Fruit fly (Drosophila melanogaster) whole organism, prepupa: ENCODE measurements around the gene CG9547.

ENCODE experiments used
- Blimp-1 ChIP-seq: fragments of 200-800 bp; sonication (Bioruptor generic); optimal IDR thresholded peaks from 3 replicates; lab custom pipeline; 2017; ENCODE audit warnings: missing biosample characterization, missing genetic modification characterization, mild to moderate bottlenecking, moderate library complexity, missing genetic modification reagents
- CG10669 ChIP-seq: fragments of 200-800 bp; sonication (Bioruptor generic); optimal IDR thresholded peaks from 3 replicates; lab custom pipeline; 2018; ENCODE audit warnings: missing biosample characterization, mild to moderate bottlenecking, missing genetic modification characterization, moderate library complexity
- CG11762 ChIP-seq: fragments of 200-800 bp; sonication (Bioruptor generic); optimal IDR thresholded peaks from 3 replicates; lab custom pipeline; 2016; ENCODE audit warnings: missing biosample characterization, missing genetic modification characterization; ENCODE audit not compliant: insufficient read depth
- CG11902 ChIP-seq: fragments of 200-800 bp; sonication (Bioruptor generic); optimal IDR thresholded peaks from 3 replicates; lab custom pipeline; 2016; ENCODE audit warnings: missing biosample characterization, missing genetic modification characterization
- CG3032 ChIP-seq: fragments of 200-800 bp; optimal IDR thresholded peaks from 2 replicates; lab custom pipeline; 2019; ENCODE audit warnings: missing biosample characterization, mild to moderate bottlenecking, missing genetic modification characterization, moderate library complexity
- CG31627 ChIP-seq: fragments of 200-800 bp; sonication (Bioruptor generic); optimal IDR thresholded peaks from 3 replicates; lab custom pipeline; 2016; ENCODE audit warnings: missing biosample characterization, missing genetic modification characterization
- CG32006 ChIP-seq: fragments of 200-800 bp; sonication (Bioruptor generic); optimal IDR thresholded peaks from 3 replicates; lab custom pipeline; 2017; ENCODE audit warnings: missing biosample characterization, mild to moderate bottlenecking, missing genetic modification characterization
- CG34406 ChIP-seq: fragments of 200-800 bp; sonication (Bioruptor generic); optimal IDR thresholded peaks from 3 replicates; lab custom pipeline; 2016; ENCODE audit warnings: missing biosample characterization, missing genetic modification characterization
- CG3919 ChIP-seq: fragments of 200-800 bp; sonication (Bioruptor generic); optimal IDR thresholded peaks from 3 replicates; lab custom pipeline; 2016; ENCODE audit warnings: missing biosample characterization, missing genetic modification characterization
- CG6163 ChIP-seq: fragments of 200-800 bp; sonication (Bioruptor generic); IDR thresholded peaks from 3 replicates; pipeline ENCODE4 v1.3.6; 2022; ENCODE audit warnings: missing biosample characterization, missing genetic modification characterization
- CG6276 ChIP-seq: fragments of 200-800 bp; sonication (Bioruptor generic); optimal IDR thresholded peaks from 2 replicates; lab custom pipeline; 2017; ENCODE audit warnings: missing biosample characterization, mild to moderate bottlenecking, missing genetic modification characterization
- CG6854 ChIP-seq: fragments of 200-800 bp; sonication (Bioruptor generic); optimal IDR thresholded peaks from 2 replicates; lab custom pipeline; 2017; ENCODE audit warnings: missing biosample characterization, mild to moderate bottlenecking, missing genetic modification characterization
- CG7368 ChIP-seq: fragments of 200-800 bp; sonication (Bioruptor generic); optimal IDR thresholded peaks from 3 replicates; lab custom pipeline; 2016; ENCODE audit warnings: missing biosample characterization, missing genetic modification characterization
- CG8119 ChIP-seq: fragments of 200-800 bp; sonication (Bioruptor generic); IDR thresholded peaks from 3 replicates; pipeline ENCODE4 v1.3.6; 2022; ENCODE audit warnings: missing biosample characterization, missing genetic modification characterization
- CG8319 ChIP-seq: fragments of 200-800 bp; sonication (Bioruptor generic); optimal IDR thresholded peaks from 3 replicates; lab custom pipeline; 2016; ENCODE audit warnings: missing biosample characterization, missing genetic modification characterization
- Eip75B ChIP-seq: fragments of 200-800 bp; sonication (Bioruptor generic); optimal IDR thresholded peaks from 3 replicates; lab custom pipeline; 2016; ENCODE audit warnings: missing biosample characterization, missing genetic modification characterization
- Eip78C ChIP-seq: fragments of 200-800 bp; sonication (Bioruptor generic); peaks from one replicate; lab custom pipeline; 2016; ENCODE audit warnings: missing biosample characterization, missing genetic modification characterization
- Ets96B ChIP-seq: fragments of 200-800 bp; optimal IDR thresholded peaks from 2 replicates; lab custom pipeline; 2019; ENCODE audit warnings: missing biosample characterization, mild to moderate bottlenecking, missing genetic modification characterization, moderate library complexity
- Gug ChIP-seq: fragments of 200-800 bp; sonication (Bioruptor generic); IDR thresholded peaks from 2 replicates; pipeline ENCODE4 v1.3.6; 2022; ENCODE audit warnings: missing biosample characterization, missing genetic modification characterization
- Smox ChIP-seq: fragments of 200-800 bp; sonication (Bioruptor generic); optimal IDR thresholded peaks from 3 replicates; lab custom pipeline; 2016; ENCODE audit warnings: missing biosample characterization, missing genetic modification characterization
- Sox102F ChIP-seq: fragments of 200-800 bp; sonication (Bioruptor generic); optimal IDR thresholded peaks from 2 replicates; lab custom pipeline; 2016; ENCODE audit warnings: missing biosample characterization, mild to moderate bottlenecking, missing genetic modification characterization
- Sox15 ChIP-seq: fragments of 200-800 bp; sonication (Bioruptor generic); optimal IDR thresholded peaks from 3 replicates; lab custom pipeline; 2016; ENCODE audit warnings: missing biosample characterization, missing genetic modification characterization
- acj6 ChIP-seq: fragments of 200-800 bp; sonication (Bioruptor generic); optimal IDR thresholded peaks from 3 replicates; lab custom pipeline; 2016; ENCODE audit warnings: missing biosample characterization, missing genetic modification characterization
- cyc ChIP-seq: fragments of 200-800 bp; sonication (Bioruptor generic); optimal IDR thresholded peaks from 3 replicates; lab custom pipeline; 2016; ENCODE audit warnings: missing biosample characterization, missing genetic modification characterization
- dac ChIP-seq: fragments of 200-800 bp; sonication (Bioruptor generic); optimal IDR thresholded peaks from 2 replicates; lab custom pipeline; 2017; ENCODE audit warnings: missing biosample characterization, mild to moderate bottlenecking, missing genetic modification characterization
- dsx ChIP-seq: fragments of 200-800 bp; optimal IDR thresholded peaks from 3 replicates; lab custom pipeline; 2019; ENCODE audit warnings: missing biosample characterization, mild to moderate bottlenecking, missing genetic modification characterization, moderate library complexity; ENCODE audit not compliant: poor library complexity, severe bottlenecking
- fkh ChIP-seq: fragments of 200-800 bp; sonication (Bioruptor generic); optimal IDR thresholded peaks from 3 replicates; lab custom pipeline; 2017; ENCODE audit warnings: missing biosample characterization, mild to moderate bottlenecking, missing genetic modification characterization, moderate library complexity
- lz ChIP-seq: fragments of 200-800 bp; sonication (Bioruptor generic); optimal IDR thresholded peaks from 3 replicates; lab custom pipeline; 2016; ENCODE audit warnings: missing biosample characterization, missing genetic modification characterization
- net ChIP-seq: fragments of 200-800 bp; sonication (Bioruptor generic); optimal IDR thresholded peaks from 3 replicates; lab custom pipeline; 2016; ENCODE audit warnings: missing biosample characterization, missing genetic modification characterization
- salr ChIP-seq, 2 experiments: fragments of 200-800 bp; sonication (Bioruptor generic); optimal IDR thresholded peaks; 3 replicates each; lab custom pipeline; 2016 to 2018; ENCODE audit warnings: missing biosample characterization in 2 of 2, missing genetic modification characterization in 2 of 2, mild to moderate bottlenecking in 1 of 2
- spab ChIP-seq: fragments of 200-800 bp; sonication (Bioruptor generic); optimal IDR thresholded peaks from 2 replicates; lab custom pipeline; 2017; ENCODE audit warnings: missing biosample characterization, mild to moderate bottlenecking, missing genetic modification characterization, missing genetic modification reagents
- ss ChIP-seq, 2 experiments: fragments of 200-800 bp; sonication (Bioruptor generic); optimal IDR thresholded peaks; 2 replicates in 1 of 2; 3 replicates in 1 of 2; lab custom pipeline; 2017 to 2018; ENCODE audit warnings: mild to moderate bottlenecking in 2 of 2, missing biosample characterization in 2 of 2, missing genetic modification characterization in 2 of 2, moderate library complexity in 1 of 2
- svp ChIP-seq: fragments of 200-800 bp; sonication (Bioruptor generic); peaks from one replicate; lab custom pipeline; 2016; ENCODE audit warnings: missing biosample characterization, missing genetic modification characterization
- vri ChIP-seq: fragments of 200-800 bp; sonication (Bioruptor generic); optimal IDR thresholded peaks from 3 replicates; lab custom pipeline; 2016; ENCODE audit warnings: missing biosample characterization, mild to moderate bottlenecking, missing genetic modification characterization

CG9547 gene

DNA sequence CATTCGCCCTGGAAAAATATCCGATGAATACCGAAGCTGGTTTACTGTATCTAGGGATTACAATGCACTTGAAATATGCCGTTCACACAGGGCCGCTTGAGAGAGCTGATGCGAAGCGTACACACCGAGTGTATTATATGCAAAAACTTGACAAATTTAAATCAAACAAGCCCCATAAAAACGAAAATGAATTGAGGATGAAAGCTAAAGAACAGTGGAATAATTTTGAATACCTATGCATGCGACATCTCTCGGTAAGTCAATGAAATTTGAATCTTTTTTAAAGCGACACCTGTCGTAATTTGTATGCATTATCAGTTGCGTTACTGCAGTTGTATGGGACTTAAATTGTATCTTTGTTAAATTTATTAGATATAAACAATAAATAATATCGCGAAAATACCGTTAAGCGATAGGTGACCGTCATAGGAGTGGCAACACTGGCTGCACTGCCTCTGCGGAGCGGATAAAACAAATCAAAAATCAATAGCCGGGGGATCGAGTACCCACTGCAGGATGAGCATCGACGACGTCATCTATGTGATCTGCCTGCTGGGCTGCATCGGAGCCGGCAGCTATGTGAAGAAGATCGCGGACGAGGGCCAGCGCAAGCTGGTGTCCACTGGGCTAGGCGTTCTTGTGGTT is 38.3 kb downstream of the CG9547 start, which contains the start of gene frj (continued):
- TF ChIP-seq CG6163 (peak; percentile 52), CG6854 (GFP tag; lab: Kevin White, UChicago) (no peak), CG6276 (GFP tag; lab: Kevin White, UChicago) (no peak), Eip78C (GFP tag; lab: Kevin White, UChicago) (peak; percentile 85), dsx (GFP tag; lab: Kevin White, UChicago) (peak; percentile 2), cyc (GFP tag; lab: Kevin White, UChicago) (peak; percentile 73), CG32006 (peak; percentile 50), net (GFP tag; lab: Kevin White, UChicago) (peak; percentile 3), Smox (GFP tag; lab: Kevin White, UChicago) (peak; percentile 38), Eip75B (GFP tag; lab: Kevin White, UChicago) (peak; percentile 44), Sox102F (GFP tag; lab: Kevin White, UChicago) (no peak), CG11902 (GFP tag; lab: Kevin White, UChicago) (peak; percentile 65), spab (no peak), Blimp-1 (GFP tag; lab: Kevin White, UChicago) (no peak), CG10669 (GFP tag; lab: Kevin White, UChicago) (peak; percentile 36), acj6 (GFP tag; lab: Kevin White, UChicago) (peak; percentile 60), CG31627 (GFP tag; lab: Kevin White, UChicago) (peak; percentile 77), Sox15 (GFP tag; lab: Kevin White, UChicago) (peak; percentile 64)

DNA sequence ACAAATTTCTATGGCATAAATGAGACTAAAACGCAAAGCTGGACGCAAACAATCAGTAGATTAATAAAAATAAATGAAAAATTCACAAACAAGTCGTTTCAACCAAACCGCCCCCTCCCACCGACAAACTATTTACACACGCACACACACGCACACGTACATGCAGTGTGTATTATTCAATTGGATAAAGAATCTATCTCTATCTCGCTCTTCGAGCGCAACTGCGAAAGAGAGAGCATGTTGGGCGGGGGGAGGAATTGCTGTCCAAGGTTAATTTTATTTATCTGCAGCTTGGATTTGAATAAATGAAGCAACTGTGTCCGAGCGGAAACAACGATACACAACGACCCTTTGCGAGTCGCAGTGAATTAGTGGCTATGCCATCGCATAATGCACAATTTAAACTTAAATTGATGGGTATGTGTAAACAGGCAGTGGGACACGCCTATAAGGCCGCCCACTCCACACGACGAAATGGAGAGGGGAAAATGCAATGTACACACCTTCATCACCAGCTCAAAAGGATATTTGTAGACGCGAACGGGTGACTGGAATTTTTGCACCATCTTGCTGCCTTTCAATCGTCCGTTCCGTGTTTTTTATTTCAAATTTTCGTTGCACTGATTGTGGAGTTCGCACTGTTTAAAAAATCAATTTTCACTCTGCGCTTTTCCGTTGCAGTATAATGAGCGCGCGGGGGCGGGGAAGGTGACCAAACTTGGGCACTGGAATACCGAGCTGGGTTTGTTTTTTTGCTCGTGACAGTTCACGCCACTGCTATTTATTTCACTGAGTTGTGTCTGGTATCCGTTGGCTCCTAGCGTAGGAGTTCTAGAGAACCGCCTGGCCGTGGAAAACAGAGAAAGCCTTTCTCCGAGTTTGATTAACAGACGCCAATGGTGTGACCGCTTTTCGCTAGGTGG is 39.0 kb downstream of the CG9547 start, which contains the start of gene retm:
TSS of gene retm (minus strand) at position 898 of the 923 bp plus-strand sequence.
- TF ChIP-seq CG6854 (GFP tag; lab: Kevin White, UChicago) (peak; percentile 52), CG34406 (GFP tag; lab: Kevin White, UChicago) (no peak), CG3919 (GFP tag; lab: Kevin White, UChicago) (no peak), CG3032 (peak; percentile 8), spab (no peak), net (GFP tag; lab: Kevin White, UChicago) (no peak), CG11762 (no peak), fkh (peak; percentile 92), Blimp-1 (GFP tag; lab: Kevin White, UChicago) (no peak), dac (GFP tag; lab: Kevin White, UChicago) (no peak), CG8319 (GFP tag; lab: Kevin White, UChicago) (peak; percentile 12), Gug (GFP tag; lab: Robert Waterston, UW) (no peak), salr (GFP tag; optimal IDR thresholded peaks at IDR 0.05; lab: Kevin White, UChicago) (peak in 1 of 2 experiments; percentile 8), lz (GFP tag; lab: Kevin White, UChicago) (no peak), ss (GFP tag; optimal IDR thresholded peaks at IDR 0.05; lab: Kevin White, UChicago) (peak in 1 of 2 experiments; percentile 30), CG7368 (GFP tag; lab: Kevin White, UChicago) (peak; percentile 13), CG8119 (peak; percentile 20; the same call in 1 of the 3 replicates), Eip75B (GFP tag; lab: Kevin White, UChicago) (no peak), svp (GFP tag; lab: Kevin White, UChicago) (peak; percentile 70), dsx (GFP tag; lab: Kevin White, UChicago) (no peak), Ets96B (tag; lab: Kevin White, UChicago) (no peak), CG6163 (peak; percentile 11; the same call in 1 of the 3 replicates), vri (GFP tag; lab: Kevin White, UChicago) (peak; percentile 89)
